Fruit fly (Drosophila melanogaster): ENCODE measurements around the gene mmm.

The mmm gene

dm6 chr3L:7614226-7614625, 31.0 kb downstream of the mmm start (continued):
- TF ChIP-seq danr (GFP tag; IDR thresholded peaks at IDR 0.05) (0 out of 2 replicates have a peak, but pooled peaks have one; percentile 15), pros (GFP tag; optimal IDR thresholded peaks at IDR 0.05) (no peak), CG9817 (tag; optimal IDR thresholded peaks at IDR 0.05) (peak; percentile 41), lola (GFP tag; optimal IDR thresholded peaks at IDR 0.05) (peak in 1 of 3 experiments; percentile 27), ems (GFP tag; optimal IDR thresholded peaks at IDR 0.05) (no peak), CG2678 (tag; optimal IDR thresholded peaks at IDR 0.05) (peak; percentile 65), hth (optimal IDR thresholded peaks at IDR 0.05) (no peak), CG10147 (GFP tag; optimal IDR thresholded peaks at IDR 0.05) (no peak), lbe (GFP tag; optimal IDR thresholded peaks at IDR 0.05) (peak; percentile 55), croc (GFP tag; conservative IDR thresholded peaks at IDR 0.05) (no peak), hkb (optimal IDR thresholded peaks at IDR 0.05) (no peak), hkb (GFP tag; IDR thresholded peaks at IDR 0.05) (0 out of 2 replicates have a peak, but pooled peaks have one; percentile 24)

DNA sequence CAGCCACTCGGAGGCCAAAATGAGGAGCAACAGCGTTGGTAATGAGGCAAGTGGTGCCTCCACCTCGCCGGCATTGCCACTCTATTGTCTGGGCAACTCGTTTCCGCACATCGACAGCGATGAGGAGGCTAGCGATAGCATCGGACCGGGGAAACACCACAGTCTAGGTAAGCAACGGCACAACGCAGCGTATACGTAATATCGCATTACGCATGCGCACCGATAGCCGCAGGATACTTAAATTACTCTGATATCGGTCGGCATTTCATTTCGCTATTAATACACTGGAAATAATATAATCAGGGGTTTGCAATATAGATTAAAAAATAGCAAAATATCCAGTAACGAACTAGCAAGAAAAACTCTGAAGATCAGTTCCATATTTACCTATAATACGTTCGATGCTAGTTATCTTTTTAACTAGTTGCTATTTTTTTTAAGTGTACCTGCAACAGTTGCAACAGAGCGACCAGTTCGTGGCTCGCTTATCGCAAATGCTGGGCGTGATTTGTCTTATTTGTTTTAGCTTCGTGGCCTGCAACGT, 34.3 kb downstream of the mmm start:
- TF ChIP-seq zen (tag; optimal IDR thresholded peaks at IDR 0.05), result no peak
- peak; percentile 63 for TF ChIP-seq CG7372 (GFP tag; IDR thresholded peaks at IDR 0.05)
- TF ChIP-seq Med (GFP tag), result peak; percentile 51
- TF ChIP-seq Pdp1 (GFP tag; optimal IDR thresholded peaks at IDR 0.05), result no peak
- no peak for TF ChIP-seq HLHmδ (GFP tag; optimal IDR thresholded peaks at IDR 0.05)
- TF ChIP-seq vvl (GFP tag; IDR thresholded peaks at IDR 0.05), result peak; percentile 32; the same call in 1 of the 2 replicates
- no peak for TF ChIP-seq fd64A (GFP tag; optimal IDR thresholded peaks at IDR 0.05)
- TF ChIP-seq tap (tag; optimal IDR thresholded peaks at IDR 0.05), result no peak
- peak; percentile 7 for TF ChIP-seq CG17359 (tag; optimal IDR thresholded peaks at IDR 0.05)
- TF ChIP-seq dmrt99B (tag; optimal IDR thresholded peaks at IDR 0.05), result peak; percentile 38
- peak; percentile 18 for TF ChIP-seq CG11504 (tag; optimal IDR thresholded peaks at IDR 0.05)
- TF ChIP-seq CG9876 (GFP tag; optimal IDR thresholded peaks at IDR 0.05), result no peak
- no peak for TF ChIP-seq CG10209 (GFP tag; optimal IDR thresholded peaks at IDR 0.05)
- TF ChIP-seq Hsf (GFP tag; optimal IDR thresholded peaks at IDR 0.05), result no peak
- TF ChIP-seq CG1602 (GFP tag; optimal IDR thresholded peaks at IDR 0.05), result no peak
- no peak for TF ChIP-seq CG17186 (GFP tag; optimal IDR thresholded peaks at IDR 0.05)
- no peak for TF ChIP-seq ase (GFP tag; IDR thresholded peaks at IDR 0.05)
- TF ChIP-seq sens (GFP tag), result peak; percentile 64
- no peak for TF ChIP-seq CG34376 (GFP tag; optimal IDR thresholded peaks at IDR 0.05)
- TF ChIP-seq Neu2 (GFP tag; optimal IDR thresholded peaks at IDR 0.05; ENCODE audit: borderline replicate concordance), result no peak
- TF ChIP-seq CG14667 (GFP tag; IDR thresholded peaks at IDR 0.05), result no peak
- no peak for TF ChIP-seq CG3847 (GFP tag; IDR thresholded peaks at IDR 0.05)
- TF ChIP-seq CG18262 (tag; optimal IDR thresholded peaks at IDR 0.05), result no peak
- no peak for TF ChIP-seq NFAT (GFP tag; IDR thresholded peaks at IDR 0.05)
- TF ChIP-seq sisA (GFP tag; IDR thresholded peaks at IDR 0.05), result peak; percentile 32; the same call in 1 of the 2 replicates
- TF ChIP-seq pan (optimal IDR thresholded peaks at IDR 0.05), result no peak
- peak in 1 of 2 experiments; percentile 21 for TF ChIP-seq pan (GFP tag; optimal IDR thresholded peaks at IDR 0.05 in 1 of 2, IDR thresholded peaks at IDR 0.05 in 1 of 2)
- peak; percentile 13 for TF ChIP-seq phol (tag; optimal IDR thresholded peaks at IDR 0.05)
- TF ChIP-seq Hr39 (optimal IDR thresholded peaks at IDR 0.05), result no peak
- TF ChIP-seq CG2129 (GFP tag; IDR thresholded peaks at IDR 0.05; ENCODE audit: partially characterized antibody), result no peak
- no peak for TF ChIP-seq HLH4C (GFP tag; IDR thresholded peaks at IDR 0.05; ENCODE audit: partially characterized antibody)
- TF ChIP-seq mld (GFP tag; IDR thresholded peaks at IDR 0.05; ENCODE audit: partially characterized antibody), result no peak
- TF ChIP-seq Drgx (GFP tag; IDR thresholded peaks at IDR 0.05), result peak; percentile 77
- TF ChIP-seq Optix (GFP tag; IDR thresholded peaks at IDR 0.05), result 0 out of 3 replicates have a peak, but pooled peaks have one; percentile 14
- no peak for TF ChIP-seq maf-S (GFP tag; optimal IDR thresholded peaks at IDR 0.05)

Measured in whole organism, embryonic.